Worm (Caenorhabditis elegans) whole organism, late embryonic: ENCODE data around the gene bli-2.

ENCODE experiments used
- C08G9.2 ChIP-seq: sonication (generic microtip); optimal IDR thresholded peaks from 2 replicates; lab custom pipeline; 2016; ENCODE audit warnings: mild to moderate bottlenecking, missing genetic modification characterization, moderate library complexity, missing compliant biosample characterization
- C38D4.7 ChIP-seq: fragments of 200-800 bp; sonication (Bioruptor generic); optimal IDR thresholded peaks from 2 replicates; lab custom pipeline; 2018; ENCODE audit warnings: mild to moderate bottlenecking, missing genetic modification characterization, moderate library complexity, missing compliant biosample characterization
- F13H6.1 ChIP-seq: sonication (generic microtip); optimal IDR thresholded peaks from 2 replicates; lab custom pipeline; 2016; ENCODE audit warnings: missing genetic modification characterization, missing compliant biosample characterization
- K02D7.2 ChIP-seq: sonication (generic microtip); optimal IDR thresholded peaks from 2 replicates; lab custom pipeline; 2017; ENCODE audit warnings: mild to moderate bottlenecking, missing genetic modification characterization, missing compliant biosample characterization
- K09A11.1 ChIP-seq: sonication (generic microtip); optimal IDR thresholded peaks from 2 replicates; lab custom pipeline; 2017; ENCODE audit warnings: antibody characterized with exemption, mild to moderate bottlenecking, missing genetic modification characterization, missing compliant biosample characterization; ENCODE audit not compliant: insufficient read depth
- T23F11.4 ChIP-seq: fragments of 200-800 bp; sonication (Bioruptor generic); optimal IDR thresholded peaks from 2 replicates; lab custom pipeline; 2018; ENCODE audit warnings: mild to moderate bottlenecking, missing genetic modification characterization, missing compliant biosample characterization
- ahr-1 ChIP-seq: sonication (generic microtip); optimal IDR thresholded peaks from 2 replicates; lab custom pipeline; 2016; ENCODE audit warnings: missing genetic modification characterization, missing compliant biosample characterization
- ama-1 ChIP-seq: fragments of 150-350 bp; optimal IDR thresholded peaks from 2 replicates; lab custom pipeline; 2014
- ceh-14 ChIP-seq: sonication (generic microtip); optimal IDR thresholded peaks from 2 replicates; lab custom pipeline; 2016; ENCODE audit warnings: missing genotype, missing genetic modification characterization, missing compliant biosample characterization
- ceh-19 ChIP-seq: fragments of 200-800 bp; sonication (Bioruptor generic); optimal IDR thresholded peaks from 2 replicates; lab custom pipeline; 2018; ENCODE audit warnings: mild to moderate bottlenecking, missing genetic modification characterization, missing compliant biosample characterization
- ceh-2 ChIP-seq: sonication (generic microtip); optimal IDR thresholded peaks from 2 replicates; lab custom pipeline; 2016; ENCODE audit warnings: missing genotype, missing genetic modification characterization, missing compliant biosample characterization
- ceh-22 ChIP-seq: sonication (generic microtip); optimal IDR thresholded peaks from 2 replicates; lab custom pipeline; 2017; ENCODE audit warnings: missing biosample characterization, missing genetic modification characterization
- ceh-24 ChIP-seq: sonication (generic microtip); optimal IDR thresholded peaks from 2 replicates; lab custom pipeline; 2016; ENCODE audit warnings: mild to moderate bottlenecking, missing genetic modification characterization, missing compliant biosample characterization
- ceh-30 ChIP-seq: fragments of 150-350 bp; optimal IDR thresholded peaks from 2 replicates; lab custom pipeline; 2014; ENCODE audit warnings: missing biosample characterization, missing genetic modification characterization
- ceh-31 ChIP-seq: sonication (generic microtip); optimal IDR thresholded peaks from 2 replicates; lab custom pipeline; 2016; ENCODE audit warnings: missing genetic modification characterization, missing compliant biosample characterization
- ceh-34 ChIP-seq: sonication (generic microtip); optimal IDR thresholded peaks from 2 replicates; lab custom pipeline; 2016; ENCODE audit warnings: mild to moderate bottlenecking, missing genetic modification characterization, missing compliant biosample characterization
- ceh-48 ChIP-seq: sonication (generic microtip); optimal IDR thresholded peaks from 2 replicates; lab custom pipeline; 2016; ENCODE audit warnings: missing genetic modification characterization, inconsistent platforms, missing compliant biosample characterization
- ceh-6 ChIP-seq: fragments of 200-800 bp; sonication (Bioruptor generic); optimal IDR thresholded peaks from 2 replicates; lab custom pipeline; 2018; ENCODE audit warnings: mild to moderate bottlenecking, missing genetic modification characterization, missing compliant biosample characterization
- ceh-9 ChIP-seq: sonication (generic microtip); optimal IDR thresholded peaks from 2 replicates; lab custom pipeline; 2016; ENCODE audit warnings: mild to moderate bottlenecking, missing genetic modification characterization, inconsistent platforms, missing compliant biosample characterization
- che-1 ChIP-seq: sonication (generic microtip); optimal IDR thresholded peaks from 2 replicates; lab custom pipeline; 2016; ENCODE audit warnings: mild to moderate bottlenecking, missing genetic modification characterization, missing compliant biosample characterization
- dve-1 ChIP-seq: sonication (generic microtip); optimal IDR thresholded peaks from 2 replicates; lab custom pipeline; 2017; ENCODE audit warnings: antibody characterized with exemption, mild to moderate bottlenecking, missing genetic modification characterization, missing compliant biosample characterization
- elt-4 ChIP-seq: sonication (generic microtip); optimal IDR thresholded peaks from 2 replicates; lab custom pipeline; 2016; ENCODE audit warnings: missing genetic modification characterization, missing compliant biosample characterization
- ets-4 ChIP-seq: sonication (generic microtip); optimal IDR thresholded peaks from 2 replicates; lab custom pipeline; 2016; ENCODE audit warnings: missing genetic modification characterization, missing compliant biosample characterization
- eyg-1 ChIP-seq: sonication (generic microtip); optimal IDR thresholded peaks from 2 replicates; lab custom pipeline; 2016; ENCODE audit warnings: missing genotype, missing genetic modification characterization, missing compliant biosample characterization
- fax-1 ChIP-seq: sonication (generic microtip); optimal IDR thresholded peaks from 2 replicates; lab custom pipeline; 2016; ENCODE audit warnings: missing genotype, missing genetic modification characterization, missing compliant biosample characterization
- fkh-6 ChIP-seq: sonication (generic microtip); optimal IDR thresholded peaks from 2 replicates; lab custom pipeline; 2016; ENCODE audit warnings: missing genetic modification characterization, missing compliant biosample characterization
- gmeb-2 ChIP-seq: sonication (generic microtip); optimal IDR thresholded peaks from 2 replicates; lab custom pipeline; 2016; ENCODE audit warnings: missing genetic modification characterization, inconsistent platforms, missing compliant biosample characterization
- hlh-13 ChIP-seq: fragments of 200-800 bp; sonication (Bioruptor generic); optimal IDR thresholded peaks from 2 replicates; lab custom pipeline; 2018; ENCODE audit warnings: mild to moderate bottlenecking, missing genetic modification characterization, missing compliant biosample characterization
- hlh-30 ChIP-seq: sonication (generic microtip); optimal IDR thresholded peaks from 2 replicates; lab custom pipeline; 2017; ENCODE audit warnings: antibody characterized with exemption, missing genetic modification characterization, missing compliant biosample characterization; ENCODE audit not compliant: insufficient read depth
- hlh-6 ChIP-seq: sonication (generic microtip); optimal IDR thresholded peaks from 2 replicates; lab custom pipeline; 2016; ENCODE audit warnings: missing genotype, missing genetic modification characterization, missing compliant biosample characterization
- hlh-8 ChIP-seq: sonication (generic microtip); optimal IDR thresholded peaks from 2 replicates; lab custom pipeline; 2016; ENCODE audit warnings: missing genotype, missing genetic modification characterization, missing compliant biosample characterization
- lim-6 ChIP-seq: sonication (generic microtip); optimal IDR thresholded peaks from 2 replicates; lab custom pipeline; 2016; ENCODE audit warnings: missing genetic modification characterization, missing compliant biosample characterization
- lin-11 ChIP-seq: fragments of 200-800 bp; sonication (Bioruptor generic); optimal IDR thresholded peaks from 2 replicates; lab custom pipeline; 2018; ENCODE audit warnings: mild to moderate bottlenecking, missing genetic modification characterization, missing compliant biosample characterization
- madf-2 ChIP-seq: sonication (generic microtip); optimal IDR thresholded peaks from 2 replicates; lab custom pipeline; 2017; ENCODE audit warnings: missing genetic modification characterization, missing compliant biosample characterization
- mec-3 ChIP-seq: sonication (generic microtip); optimal IDR thresholded peaks from 2 replicates; lab custom pipeline; 2016; ENCODE audit warnings: borderline replicate concordance, missing genetic modification characterization, missing compliant biosample characterization
- nfya-1 ChIP-seq: sonication (generic microtip); optimal IDR thresholded peaks from 2 replicates; lab custom pipeline; 2017; ENCODE audit warnings: missing genetic modification characterization, mild to moderate bottlenecking, missing compliant biosample characterization, antibody characterized with exemption, moderate library complexity
- pag-3 ChIP-seq: sonication (generic microtip); optimal IDR thresholded peaks from 2 replicates; lab custom pipeline; 2016; ENCODE audit warnings: missing compliant biosample characterization, missing genetic modification characterization, borderline replicate concordance
- pat-9 ChIP-seq: fragments of 200-800 bp; sonication (Bioruptor generic); optimal IDR thresholded peaks from 2 replicates; lab custom pipeline; 2018; ENCODE audit warnings: mild to moderate bottlenecking, missing genetic modification characterization, moderate library complexity, missing compliant biosample characterization
- pax-1 ChIP-seq: fragments of 150-350 bp; optimal IDR thresholded peaks from 2 replicates; lab custom pipeline; 2014; ENCODE audit warnings: missing biosample characterization, missing genetic modification characterization
- pha-2 ChIP-seq: sonication (generic microtip); optimal IDR thresholded peaks from 2 replicates; lab custom pipeline; 2017; ENCODE audit warnings: mild to moderate bottlenecking, missing genetic modification characterization, missing compliant biosample characterization
- pha-4 ChIP-seq: fragments of 150-350 bp; optimal IDR thresholded peaks from 2 replicates; lab custom pipeline; 2018; ENCODE audit warnings: missing biosample characterization, missing genetic modification reagents, missing genetic modification characterization
- pqm-1 ChIP-seq: sonication (generic microtip); optimal IDR thresholded peaks from 2 replicates; lab custom pipeline; 2016; ENCODE audit warnings: missing genetic modification characterization, missing compliant biosample characterization
- pros-1 ChIP-seq: fragments of 150-350 bp; optimal IDR thresholded peaks from 2 replicates; lab custom pipeline; 2014; ENCODE audit warnings: missing biosample characterization, missing genetic modification reagents, missing genetic modification characterization
- sox-2 ChIP-seq: fragments of 200-800 bp; sonication (Bioruptor generic); IDR thresholded peaks from 2 replicates; pipeline ENCODE4 v1.3.6; 2022; ENCODE audit warnings: missing genetic modification reagents, missing genetic modification characterization, missing compliant biosample characterization
- sox-4 ChIP-seq: sonication (generic microtip); optimal IDR thresholded peaks from 2 replicates; lab custom pipeline; 2017; ENCODE audit warnings: mild to moderate bottlenecking, missing genetic modification characterization, inconsistent platforms, missing compliant biosample characterization
- syd-9 ChIP-seq: sonication (generic microtip); optimal IDR thresholded peaks from 2 replicates; lab custom pipeline; 2016; ENCODE audit warnings: mild to moderate bottlenecking, missing genetic modification characterization, moderate library complexity, missing compliant biosample characterization
- tbx-2 ChIP-seq: sonication (generic microtip); optimal IDR thresholded peaks from 2 replicates; lab custom pipeline; 2016; ENCODE audit warnings: missing genetic modification characterization, missing compliant biosample characterization
- tbx-7 ChIP-seq: sonication (generic microtip); optimal IDR thresholded peaks from 2 replicates; lab custom pipeline; 2016; ENCODE audit warnings: missing genotype, missing genetic modification characterization, missing compliant biosample characterization
- unc-55 ChIP-seq: sonication (generic microtip); optimal IDR thresholded peaks from 2 replicates; lab custom pipeline; 2017; ENCODE audit warnings: missing biosample characterization, missing genetic modification reagents, missing genetic modification characterization
- zip-5 ChIP-seq: sonication (generic microtip); optimal IDR thresholded peaks from 2 replicates; lab custom pipeline; 2016; ENCODE audit warnings: missing genetic modification characterization, missing compliant biosample characterization
- ztf-16 ChIP-seq: sonication (generic microtip); optimal IDR thresholded peaks from 2 replicates; lab custom pipeline; 2017; ENCODE audit warnings: missing genetic modification characterization, missing compliant biosample characterization

bli-2 gene

DNA sequence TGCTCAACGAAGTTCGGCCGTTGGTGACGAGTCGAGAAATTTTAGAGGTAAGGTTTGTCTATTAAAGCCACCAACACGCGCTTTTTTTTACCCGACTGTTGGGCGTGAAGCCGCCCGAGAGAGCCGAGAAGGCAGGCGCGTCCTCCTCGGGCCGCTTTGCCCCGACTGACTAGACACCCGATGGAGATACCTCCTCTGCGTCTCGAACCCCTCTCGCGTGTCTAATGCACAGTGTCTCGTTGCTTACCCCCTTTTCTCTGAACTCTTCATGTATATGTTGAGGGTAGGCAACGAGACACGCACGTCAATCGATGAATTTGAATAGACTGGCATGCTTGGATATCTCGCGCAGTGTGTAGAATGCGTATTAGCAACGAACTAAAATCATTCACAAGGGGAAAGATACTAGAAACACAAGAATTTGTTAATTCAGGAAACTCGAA lies 9.5 kb upstream of the bli-2 start (continued):
- peak; percentile 83 for TF ChIP-seq sox-4 (tag; lab: Kevin White, UChicago)
- TF ChIP-seq lin-11 (tag; lab: Kevin White, UChicago): peak; percentile 67
- peak; percentile 30 for TF ChIP-seq fax-1 (tag; lab: Kevin White, UChicago)
- TF ChIP-seq syd-9 (tag; lab: Kevin White, UChicago): peak; percentile 44
- TF ChIP-seq C08G9.2 (tag; lab: Kevin White, UChicago): peak; percentile 76
- TF ChIP-seq ahr-1 (tag; lab: Kevin White, UChicago): peak; percentile 55
- TF ChIP-seq hlh-30 (tag; lab: Kevin White, UChicago): peak; percentile 55
- peak; percentile 90 for TF ChIP-seq ceh-34 (tag; lab: Kevin White, UChicago)
- no peak for TF ChIP-seq fkh-6 (tag; lab: Kevin White, UChicago)
- TF ChIP-seq che-1: peak; percentile 63
- TF ChIP-seq ama-1 (lab: Kevin White, UChicago): peak; percentile 98
- peak; percentile 87 for TF ChIP-seq T23F11.4 (GFP tag; lab: Kevin White, UChicago)
- peak; percentile 68 for TF ChIP-seq ceh-22 (tag; lab: Kevin White, UChicago)
- TF ChIP-seq ceh-2: peak; percentile 54
- peak; percentile 64 for TF ChIP-seq hlh-8
- peak; percentile 70 for TF ChIP-seq gmeb-2 (tag; lab: Kevin White, UChicago)
- peak; percentile 78 for TF ChIP-seq lim-6 (tag; lab: Kevin White, UChicago)
- TF ChIP-seq ztf-16 (tag; lab: Kevin White, UChicago): no peak
- TF ChIP-seq tbx-2 (tag; lab: Kevin White, UChicago): peak; percentile 85
- TF ChIP-seq pqm-1: no peak
- TF ChIP-seq sox-2 (GFP tag; lab: Robert Waterston, UW): peak; percentile 52; the same call in 1 of the 2 replicates
- TF ChIP-seq pax-1 (tag; lab: Kevin White, UChicago): peak; percentile 5
- peak; percentile 89 for TF ChIP-seq ceh-31 (tag; lab: Kevin White, UChicago)
- TF ChIP-seq dve-1 (tag; lab: Kevin White, UChicago): peak; percentile 90
- peak; percentile 56 for TF ChIP-seq ceh-6 (GFP tag; lab: Kevin White, UChicago)
- TF ChIP-seq hlh-13 (GFP tag; lab: Kevin White, UChicago): peak; percentile 45
- TF ChIP-seq pros-1 (tag; lab: Kevin White, UChicago): peak; percentile 92
- no peak for TF ChIP-seq ceh-9 (tag; lab: Kevin White, UChicago)
- TF ChIP-seq pag-3 (tag; lab: Kevin White, UChicago): no peak
- TF ChIP-seq unc-55 (GFP tag; lab: Kevin White, UChicago): peak; percentile 66
- TF ChIP-seq F13H6.1 (tag; lab: Kevin White, UChicago): peak; percentile 81
- TF ChIP-seq pat-9 (tag; lab: Kevin White, UChicago): peak; percentile 85
- no peak for TF ChIP-seq pha-2 (tag; lab: Kevin White, UChicago)
- peak; percentile 43 for TF ChIP-seq ets-4 (tag; lab: Kevin White, UChicago)
- peak; percentile 91 for TF ChIP-seq ceh-19 (GFP tag; lab: Kevin White, UChicago)
- TF ChIP-seq nfya-1 (tag; lab: Kevin White, UChicago): peak; percentile 97
- TF ChIP-seq madf-2 (tag; lab: Kevin White, UChicago): peak; percentile 75
- TF ChIP-seq eyg-1 (tag; lab: Kevin White, UChicago): no peak
- TF ChIP-seq ceh-48 (tag; lab: Kevin White, UChicago): peak; percentile 74
- peak; percentile 72 for TF ChIP-seq ceh-14 (tag; lab: Kevin White, UChicago)
- peak; percentile 63 for TF ChIP-seq ceh-24
- TF ChIP-seq zip-5 (tag; lab: Kevin White, UChicago): no peak
- TF ChIP-seq pha-4 (tag; lab: Kevin White, UChicago): no peak
- peak; percentile 23 for TF ChIP-seq tbx-7
- TF ChIP-seq elt-4: no peak
- TF ChIP-seq ceh-30 (tag; lab: Kevin White, UChicago): peak; percentile 44
- peak; percentile 75 for TF ChIP-seq K02D7.2
- TF ChIP-seq hlh-6 (tag; lab: Kevin White, UChicago): peak; percentile 22
- TF ChIP-seq K09A11.1 (tag; lab: Kevin White, UChicago): peak; percentile 60
- peak; percentile 48 for TF ChIP-seq mec-3 (tag; lab: Kevin White, UChicago)
- peak; percentile 73 for TF ChIP-seq C38D4.7 (GFP tag; lab: Kevin White, UChicago)
